Worm (Caenorhabditis elegans) whole organism, L1 larva: ENCODE measurements around the gene tbx-8.
A peak's percentile ranks its signal among the peaks of the same experiment; 100 is the strongest.

Experiments
- C34B4.2 ChIP-seq: sonication (generic microtip); optimal IDR thresholded peaks from 2 replicates; lab custom pipeline; 2017; ENCODE audit warnings: mild to moderate bottlenecking, missing genetic modification characterization, missing compliant biosample characterization
- F16B12.6 ChIP-seq: fragments of 150-350 bp; optimal IDR thresholded peaks from 2 replicates; lab custom pipeline; 2014; ENCODE audit warnings: missing biosample characterization, missing genetic modification characterization
- aha-1 ChIP-seq: fragments of 150-350 bp; optimal IDR thresholded peaks from 2 replicates; lab custom pipeline; 2014; ENCODE audit warnings: missing biosample characterization, missing genetic modification characterization
- alr-1 ChIP-seq: fragments of 200-800 bp; sonication (Bioruptor generic); optimal IDR thresholded peaks from 2 replicates; lab custom pipeline; 2018; ENCODE audit warnings: borderline replicate concordance, mild to moderate bottlenecking, missing genetic modification characterization, missing compliant biosample characterization
- blmp-1 ChIP-seq: fragments of 150-350 bp; optimal IDR thresholded peaks from 2 replicates; lab custom pipeline; 2014; ENCODE audit warnings: missing biosample characterization, missing genetic modification characterization
- ceh-63 ChIP-seq: fragments of 200-800 bp; sonication (Bioruptor generic); optimal IDR thresholded peaks from 2 replicates; lab custom pipeline; 2018; ENCODE audit warnings: mild to moderate bottlenecking, missing genetic modification characterization, missing compliant biosample characterization
- ceh-82 ChIP-seq, 3 experiments: fragments of 150-350 bp in 1 of 3; sonication (generic microtip) in 2 of 3; optimal IDR thresholded peaks; 2 replicates each; lab custom pipeline; 2014 to 2017; ENCODE audit warnings: missing biosample characterization in 3 of 3, missing genetic modification characterization in 3 of 3
- ceh-88 ChIP-seq: fragments of 200-800 bp; sonication (Bioruptor generic); IDR thresholded peaks from 2 replicates; pipeline ENCODE4 v1.3.6; 2022; ENCODE audit warnings: missing genetic modification characterization, missing compliant biosample characterization
- dpl-1 ChIP-seq, 3 experiments: fragments of 150-350 bp in 2 of 3; sonication (generic microtip) in 1 of 3; optimal IDR thresholded peaks; 2 replicates each; lab custom pipeline; 2014 to 2017; ENCODE audit warnings: missing biosample characterization in 3 of 3, missing genetic modification characterization in 3 of 3, missing genetic modification reagents in 3 of 3
- efl-1 ChIP-seq, 4 experiments: fragments of 150-350 bp; optimal IDR thresholded peaks in 3 of 4; peaks in 1 of 4; 1 replicate in 1 of 4; 2 replicates in 3 of 4; lab custom pipeline; 2014; ENCODE audit warnings: missing biosample characterization in 2 of 4, missing genetic modification characterization in 2 of 4, missing genetic modification reagents in 2 of 4
- elt-2 ChIP-seq: sonication (generic microtip); optimal IDR thresholded peaks from 2 replicates; lab custom pipeline; 2016; ENCODE audit warnings: missing genetic modification characterization, mild to moderate bottlenecking, inconsistent platforms, missing compliant biosample characterization, missing genetic modification reagents
- elt-3 ChIP-seq, 6 experiments: fragments of 150-350 bp in 1 of 6; sonication (generic microtip); optimal IDR thresholded peaks; 2 replicates each; lab custom pipeline; 2017 to 2018; ENCODE audit warnings: missing biosample characterization in 6 of 6, missing genetic modification characterization in 6 of 6, inconsistent platforms in 1 of 6
- fkh-10 ChIP-seq: sonication (generic microtip); optimal IDR thresholded peaks from 2 replicates; lab custom pipeline; 2017; ENCODE audit warnings: missing biosample characterization, missing genetic modification reagents, missing genetic modification characterization
- fkh-4 ChIP-seq: sonication (generic microtip); optimal IDR thresholded peaks from 2 replicates; lab custom pipeline; 2016; ENCODE audit warnings: missing compliant biosample characterization, missing genetic modification characterization, borderline replicate concordance
- fkh-8 ChIP-seq: sonication (generic microtip); optimal IDR thresholded peaks from 2 replicates; lab custom pipeline; 2016; ENCODE audit warnings: mild to moderate bottlenecking, missing genetic modification characterization, missing compliant biosample characterization
- fos-1 ChIP-seq: fragments of 150-350 bp; optimal IDR thresholded peaks from 2 replicates; lab custom pipeline; 2014; ENCODE audit warnings: missing biosample characterization, missing genetic modification characterization
- hlh-17 ChIP-seq: fragments of 200-800 bp; sonication (Bioruptor generic); optimal IDR thresholded peaks from 2 replicates; lab custom pipeline; 2018; ENCODE audit warnings: missing genetic modification characterization, mild to moderate bottlenecking, missing compliant biosample characterization, moderate library complexity, borderline replicate concordance
- lin-14 ChIP-seq: fragments of 200-800 bp; sonication (Bioruptor generic); optimal IDR thresholded peaks from 2 replicates; lab custom pipeline; 2018; ENCODE audit warnings: mild to moderate bottlenecking, missing genetic modification characterization, moderate library complexity, missing compliant biosample characterization
- lin-35 ChIP-seq, 2 experiments: fragments of 150-350 bp; optimal IDR thresholded peaks; 2 replicates each; lab custom pipeline; 2014; ENCODE audit warnings: missing biosample characterization in 2 of 2, missing genetic modification characterization in 2 of 2, missing genetic modification reagents in 2 of 2
- lsy-2 ChIP-seq, 2 experiments: fragments of 150-350 bp; optimal IDR thresholded peaks; 2 replicates each; lab custom pipeline; 2014; ENCODE audit warnings: missing biosample characterization in 2 of 2, missing genetic modification characterization in 2 of 2
- mdl-1 ChIP-seq, 2 experiments: fragments of 150-350 bp; optimal IDR thresholded peaks; 2 replicates each; lab custom pipeline; 2014 to 2017; ENCODE audit warnings: missing biosample characterization in 2 of 2, missing genetic modification characterization in 2 of 2, inconsistent platforms in 1 of 2
- mep-1 ChIP-seq: fragments of 150-350 bp; optimal IDR thresholded peaks from 2 replicates; lab custom pipeline; 2014; ENCODE audit warnings: missing biosample characterization, missing genetic modification characterization
- nhr-11 ChIP-seq: fragments of 150-350 bp; optimal IDR thresholded peaks from 2 replicates; lab custom pipeline; 2014; ENCODE audit warnings: missing biosample characterization, missing genetic modification characterization
- nhr-20 ChIP-seq: sonication (generic microtip); optimal IDR thresholded peaks from 2 replicates; lab custom pipeline; 2016; ENCODE audit warnings: mild to moderate bottlenecking, missing genetic modification characterization, missing compliant biosample characterization
- nhr-28 ChIP-seq: fragments of 150-350 bp; optimal IDR thresholded peaks from 2 replicates; lab custom pipeline; 2014; ENCODE audit warnings: missing biosample characterization, missing genetic modification characterization
- nhr-71 ChIP-seq: sonication (generic microtip); optimal IDR thresholded peaks from 2 replicates; lab custom pipeline; 2016; ENCODE audit warnings: mild to moderate bottlenecking, missing genetic modification characterization, moderate library complexity, missing compliant biosample characterization
- nhr-77 ChIP-seq: fragments of 150-350 bp; optimal IDR thresholded peaks from 2 replicates; lab custom pipeline; 2014; ENCODE audit warnings: missing biosample characterization, missing genetic modification characterization
- nhr-85 ChIP-seq: sonication (generic microtip); peaks from one replicate; lab custom pipeline; 2016; ENCODE audit warnings: missing genetic modification characterization, inconsistent platforms, missing compliant biosample characterization
- rnt-1 ChIP-seq: sonication (generic microtip); optimal IDR thresholded peaks from 2 replicates; lab custom pipeline; 2016; ENCODE audit warnings: mild to moderate bottlenecking, missing genetic modification characterization, moderate library complexity, missing compliant biosample characterization
- skn-1 ChIP-seq: fragments of 150-350 bp; optimal IDR thresholded peaks from 2 replicates; lab custom pipeline; 2014; ENCODE audit warnings: missing biosample characterization, missing genetic modification characterization
- snpc-4 ChIP-seq: fragments of 150-350 bp; optimal IDR thresholded peaks from 2 replicates; lab custom pipeline; 2014; ENCODE audit warnings: missing biosample characterization, missing genetic modification characterization
- snu-23 ChIP-seq: sonication (generic microtip); optimal IDR thresholded peaks from 2 replicates; lab custom pipeline; 2016; ENCODE audit warnings: missing genetic modification characterization, missing compliant biosample characterization
- sptf-1 ChIP-seq: fragments of 150-350 bp; optimal IDR thresholded peaks from 2 replicates; lab custom pipeline; 2014; ENCODE audit warnings: missing biosample characterization, missing genetic modification characterization
- sup-37 ChIP-seq: fragments of 200-800 bp; sonication (Bioruptor generic); optimal IDR thresholded peaks from 2 replicates; lab custom pipeline; 2018; ENCODE audit warnings: mild to moderate bottlenecking, missing genetic modification characterization, missing compliant biosample characterization
- swsn-7 ChIP-seq: sonication (generic microtip); optimal IDR thresholded peaks from 2 replicates; lab custom pipeline; 2016; ENCODE audit warnings: missing genetic modification characterization, missing compliant biosample characterization
- tbx-2 ChIP-seq: sonication (generic microtip); optimal IDR thresholded peaks from 2 replicates; lab custom pipeline; 2016; ENCODE audit warnings: missing genetic modification characterization, missing compliant biosample characterization
- tlp-1 ChIP-seq: fragments of 150-350 bp; optimal IDR thresholded peaks from 2 replicates; lab custom pipeline; 2014; ENCODE audit warnings: missing biosample characterization, missing genetic modification characterization
- unc-130 ChIP-seq: fragments of 150-350 bp; optimal IDR thresholded peaks from 2 replicates; lab custom pipeline; 2017; ENCODE audit warnings: missing biosample characterization, missing genetic modification characterization, inconsistent platforms
- unc-62 ChIP-seq: fragments of 150-350 bp; optimal IDR thresholded peaks from 2 replicates; lab custom pipeline; 2014; ENCODE audit warnings: missing biosample characterization, missing genetic modification reagents, missing genetic modification characterization
- unc-86 ChIP-seq: sonication (generic microtip); optimal IDR thresholded peaks from 2 replicates; lab custom pipeline; 2016; ENCODE audit warnings: missing genetic modification characterization, missing compliant biosample characterization
- unc-98 ChIP-seq: fragments of 200-800 bp; sonication (Bioruptor generic); IDR thresholded peaks from 2 replicates; pipeline ENCODE4 v1.3.6; 2022; ENCODE audit warnings: missing genetic modification characterization, missing compliant biosample characterization
- xbp-1 ChIP-seq: sonication (generic microtip); optimal IDR thresholded peaks from 2 replicates; lab custom pipeline; 2016; ENCODE audit warnings: missing genetic modification characterization, missing compliant biosample characterization
- zag-1 ChIP-seq: fragments of 150-350 bp; optimal IDR thresholded peaks from 2 replicates; lab custom pipeline; 2014; ENCODE audit warnings: missing biosample characterization, missing genetic modification characterization

The tbx-8 gene

ce11 chrIII:10378899-10379298, 31.8 kb downstream of the tbx-8 start:
- TF ChIP-seq elt-2 (tag; lab: Kevin White, UChicago) (peak; percentile 20), alr-1 (no peak)

- no peak for TF ChIP-seq elt-3 (tag; optimal IDR thresholded peaks at IDR 0.05; lab: Kevin White, UChicago)
- TF ChIP-seq lin-14 = peak; percentile 71
- TF ChIP-seq rnt-1 = peak; percentile 0
- peak in 1 of 2 experiments; percentile 21 for TF ChIP-seq efl-1 (optimal IDR thresholded peaks at IDR 0.05; lab: Kevin White, UChicago)
- TF ChIP-seq efl-1 (GFP tag; optimal IDR thresholded peaks at IDR 0.05 in 1 of 2; lab: Kevin White, UChicago) = peak in 1 of 2 experiments; percentile 5
Observed at ce11 chrIII:10379632-10380031, 32.5 kb downstream of the tbx-8 start.

DNA sequence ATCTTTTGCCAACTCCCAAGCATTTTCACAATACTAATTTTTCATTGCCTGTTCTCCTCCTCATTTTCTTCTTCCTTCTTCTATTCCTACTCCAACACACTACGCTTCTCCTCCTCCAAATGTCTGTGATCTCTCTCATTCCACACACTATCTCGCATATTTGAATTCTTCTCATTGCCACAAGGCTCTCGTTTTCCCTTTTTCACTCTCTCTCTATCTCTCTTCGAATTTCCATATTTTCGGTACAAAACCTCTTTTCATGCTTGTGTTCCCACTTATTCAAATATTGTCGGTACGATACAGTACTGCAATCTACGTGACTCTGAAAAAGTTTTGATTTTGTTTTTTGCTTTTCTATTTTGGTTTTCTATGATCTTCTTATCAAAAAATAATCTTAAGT, 33.5 kb downstream of the tbx-8 start:
- TF ChIP-seq nhr-11 (tag; lab: Kevin White, UChicago) (no peak), F16B12.6 (tag; lab: Kevin White, UChicago) (no peak), lsy-2 (tag; optimal IDR thresholded peaks at IDR 0.05; lab: Kevin White, UChicago) (peak; percentile 17 to 19), ceh-88 (GFP tag; lab: Robert Waterston, UW) (no peak), ceh-82 (tag; optimal IDR thresholded peaks at IDR 0.05; lab: Kevin White, UChicago) (peak in 1 of 3 experiments; percentile 9), ceh-63 (GFP tag; lab: Kevin White, UChicago) (no peak), nhr-77 (no peak), aha-1 (tag; lab: Kevin White, UChicago) (no peak), nhr-20 (tag; lab: Kevin White, UChicago) (no peak), snu-23 (GFP tag; lab: Kevin White, UChicago) (peak; percentile 23), mep-1 (tag; lab: Kevin White, UChicago) (peak; percentile 35), swsn-7 (tag; lab: Kevin White, UChicago) (peak; percentile 16), efl-1 (optimal IDR thresholded peaks at IDR 0.05; lab: Kevin White, UChicago) (peak; percentile 30 to 38), efl-1 (GFP tag; optimal IDR thresholded peaks at IDR 0.05 in 1 of 2; lab: Kevin White, UChicago) (peak; percentile 17 to 85), lin-35 (GFP tag; optimal IDR thresholded peaks at IDR 0.05; lab: Kevin White, UChicago) (peak in 1 of 2 experiments; percentile 11), C34B4.2 (tag; lab: Kevin White, UChicago) (no peak), fkh-8 (tag; lab: Kevin White, UChicago) (no peak), fkh-10 (no peak), unc-86 (tag; lab: Kevin White, UChicago) (no peak), lin-14 (peak; percentile 62), dpl-1 (GFP tag; optimal IDR thresholded peaks at IDR 0.05; lab: Kevin White, UChicago) (peak in 1 of 3 experiments; percentile 9), mdl-1 (tag; optimal IDR thresholded peaks at IDR 0.05; lab: Kevin White, UChicago) (no peak), sptf-1 (tag; lab: Kevin White, UChicago) (no peak), blmp-1 (peak; percentile 84), unc-98 (GFP tag; lab: Robert Waterston, UW) (no peak), hlh-17 (GFP tag; lab: Kevin White, UChicago) (no peak), xbp-1 (tag; lab: Kevin White, UChicago) (no peak), nhr-85 (tag; lab: Kevin White, UChicago) (peak; percentile 43), zag-1 (no peak)
- TF ChIP-seq, all 84 proteins: peak for 11

ce11 chrIII:10381473-10381872, 34.3 kb downstream of the tbx-8 start, which contains the start of gene C38H2.2:
Gene C38H2.2 (plus strand): TSS chrIII:10381773.
- no peak for TF ChIP-seq nhr-28 (tag; lab: Kevin White, UChicago)
- no peak for TF ChIP-seq skn-1
- TF ChIP-seq sup-37 = no peak
- TF ChIP-seq nhr-71 (tag; lab: Kevin White, UChicago) = no peak
- no peak for TF ChIP-seq unc-130 (tag; lab: Kevin White, UChicago)
- no peak for TF ChIP-seq snpc-4
- TF ChIP-seq fos-1 (tag; lab: Kevin White, UChicago) = no peak
- TF ChIP-seq tbx-2 = no peak
- TF ChIP-seq zag-1 = no peak
- TF ChIP-seq unc-62 (GFP tag; lab: Kevin White, UChicago) = no peak
- TF ChIP-seq tlp-1 (tag; lab: Kevin White, UChicago) = no peak
- TF ChIP-seq fkh-4 (tag; lab: Kevin White, UChicago) = no peak
